ENCODE assay signal across 1 fruit fly cellular context in genomic region chrX:18273180-18274016, dm6.
TF ChIP-seq lines count a peak whose summit lies in the region.

No protein-coding gene starts in this region.

TF ChIP-seq in whole organism, prepupa, 60 proteins besides CTCF, POLR2A, EP300 and RAD21 (continued from another document):
- TF ChIP-seq CG10631 (GFP tag; optimal IDR thresholded peaks at IDR 0.05; lab: Kevin White, UChicago) (peak; percentile 54), Eip93F (GFP tag; optimal IDR thresholded peaks at IDR 0.05; lab: Kevin White, UChicago) (no peak), acj6 (GFP tag; optimal IDR thresholded peaks at IDR 0.05; lab: Kevin White, UChicago) (peak; percentile 25), achi (GFP tag; optimal IDR thresholded peaks at IDR 0.05; lab: Kevin White, UChicago) (peak; percentile 46), CG32006 (GFP tag; optimal IDR thresholded peaks at IDR 0.05; lab: Kevin White, UChicago) (peak; percentile 62), CG11902 (GFP tag; optimal IDR thresholded peaks at IDR 0.05; lab: Kevin White, UChicago) (peak; percentile 6), topi (GFP tag; optimal IDR thresholded peaks at IDR 0.05; lab: Kevin White, UChicago) (peak; percentile 11), CG34406 (GFP tag; optimal IDR thresholded peaks at IDR 0.05; lab: Kevin White, UChicago) (peak; percentile 64), salr (GFP tag; optimal IDR thresholded peaks at IDR 0.05; lab: Kevin White, UChicago) (no peak), Hr38 (GFP tag; optimal IDR thresholded peaks at IDR 0.05; lab: Kevin White, UChicago) (no peak), CG6808 (GFP tag; optimal IDR thresholded peaks at IDR 0.05; lab: Kevin White, UChicago) (peak; percentile 64), Lpt (GFP tag; optimal IDR thresholded peaks at IDR 0.05; lab: Kevin White, UChicago) (no peak), CG8119 (GFP tag; IDR thresholded peaks at IDR 0.05; lab: Robert Waterston, UW) (peak; percentile 48; the same call in 1 of the 3 replicates), CG6854 (GFP tag; optimal IDR thresholded peaks at IDR 0.05; lab: Kevin White, UChicago) (no peak), vri (GFP tag; optimal IDR thresholded peaks at IDR 0.05; lab: Kevin White, UChicago) (no peak), fkh (GFP tag; optimal IDR thresholded peaks at IDR 0.05; lab: Kevin White, UChicago) (no peak), eg (GFP tag; IDR thresholded peaks at IDR 0.05; lab: Robert Waterston, UW) (no peak), Smox (GFP tag; optimal IDR thresholded peaks at IDR 0.05; lab: Kevin White, UChicago) (no peak), Sox102F (GFP tag; optimal IDR thresholded peaks at IDR 0.05; lab: Kevin White, UChicago) (peak; percentile 13), CG15336 (GFP tag; IDR thresholded peaks at IDR 0.05; lab: Robert Waterston, UW) (0 out of 2 replicates have a peak, but pooled peaks have one; percentile 18), CG8632 (GFP tag; optimal IDR thresholded peaks at IDR 0.05; lab: Kevin White, UChicago) (peak; percentile 52), CG10669 (GFP tag; optimal IDR thresholded peaks at IDR 0.05; lab: Kevin White, UChicago) (peak; percentile 46), Sox15 (GFP tag; optimal IDR thresholded peaks at IDR 0.05; lab: Kevin White, UChicago) (peak; percentile 5), Eip78C (GFP tag; lab: Kevin White, UChicago) (peak; percentile 78), Gug (GFP tag; IDR thresholded peaks at IDR 0.05; lab: Robert Waterston, UW) (no peak), fd59A (GFP tag; optimal IDR thresholded peaks at IDR 0.05; lab: Kevin White, UChicago) (peak; percentile 40), dac (GFP tag; optimal IDR thresholded peaks at IDR 0.05; lab: Kevin White, UChicago) (peak; percentile 10), CG3919 (GFP tag; optimal IDR thresholded peaks at IDR 0.05; lab: Kevin White, UChicago) (peak; percentile 50), Blimp-1 (GFP tag; optimal IDR thresholded peaks at IDR 0.05; lab: Kevin White, UChicago) (peak; percentile 19), CG9139 (GFP tag; optimal IDR thresholded peaks at IDR 0.05; lab: Kevin White, UChicago) (peak; percentile 2), CG31627 (GFP tag; optimal IDR thresholded peaks at IDR 0.05; lab: Kevin White, UChicago) (no peak)
